Worm (Caenorhabditis elegans): ENCODE data around the gene cng-3.
A peak's percentile ranks its signal among the peaks of the same experiment; 100 is the strongest.

The cng-3 gene

ce11 chrIV:9513360-9513777 lies 32.5 kb upstream of the cng-3 start (continued):
- peak; percentile 45 for TF ChIP-seq mes-2 (tag; optimal IDR thresholded peaks at IDR 0.05; ENCODE audit: poor library complexity, severe bottlenecking)
- no peak for TF ChIP-seq Y75B8A.6 (GFP tag; IDR thresholded peaks at IDR 0.05)
- TF ChIP-seq ZK337.2 (GFP tag; IDR thresholded peaks at IDR 0.05), result no peak
- TF ChIP-seq ama-1 (optimal IDR thresholded peaks at IDR 0.05), result no peak
- no peak for TF ChIP-seq lin-15B (tag; optimal IDR thresholded peaks at IDR 0.05)
- TF ChIP-seq attf-4 (tag; optimal IDR thresholded peaks at IDR 0.05), result no peak
- TF ChIP-seq ceh-82 (tag; optimal IDR thresholded peaks at IDR 0.05), result no peak
- TF ChIP-seq ztf-7 (tag; optimal IDR thresholded peaks at IDR 0.05), result no peak
- TF ChIP-seq ceh-62 (tag; optimal IDR thresholded peaks at IDR 0.05), result no peak
- no peak for TF ChIP-seq egl-27 (tag; optimal IDR thresholded peaks at IDR 0.05)
- no peak for TF ChIP-seq ces-1 (GFP tag; optimal IDR thresholded peaks at IDR 0.05)
- peak; percentile 77 for TF ChIP-seq hlh-30 (tag; optimal IDR thresholded peaks at IDR 0.05; ENCODE audit: insufficient read depth)
- no peak for TF ChIP-seq unc-39 (tag; optimal IDR thresholded peaks at IDR 0.05)
- no peak for TF ChIP-seq ceh-28 (tag; optimal IDR thresholded peaks at IDR 0.05)
- no peak for TF ChIP-seq nhr-76 (tag; optimal IDR thresholded peaks at IDR 0.05)
- peak; percentile 70 for TF ChIP-seq dve-1 (tag; optimal IDR thresholded peaks at IDR 0.05; ENCODE audit: insufficient read depth)
- no peak for TF ChIP-seq F49E8.2 (tag; optimal IDR thresholded peaks at IDR 0.05; ENCODE audit: borderline replicate concordance)
- peak; percentile 83 for TF ChIP-seq nhr-28 (tag; optimal IDR thresholded peaks at IDR 0.05)
- TF ChIP-seq lin-29 (GFP tag; IDR thresholded peaks at IDR 0.05), result no peak
- TF ChIP-seq ceh-32 (tag; optimal IDR thresholded peaks at IDR 0.05; ENCODE audit: poor library complexity), result no peak
- peak in 1 of 2 experiments; percentile 72 for TF ChIP-seq mdl-1 (tag; optimal IDR thresholded peaks at IDR 0.05)
- no peak for TF ChIP-seq fos-1 (tag; optimal IDR thresholded peaks at IDR 0.05)
- TF ChIP-seq snpc-1.2 (GFP tag; IDR thresholded peaks at IDR 0.05), result no peak
- TF ChIP-seq php-3 (GFP tag; IDR thresholded peaks at IDR 0.05), result no peak
- no peak for TF ChIP-seq tra-1 (GFP tag; IDR thresholded peaks at IDR 0.05)
- TF ChIP-seq nhr-10 (tag; optimal IDR thresholded peaks at IDR 0.05), result no peak
- TF ChIP-seq nhr-42 (GFP tag; IDR thresholded peaks at IDR 0.05), result no peak
- TF ChIP-seq unc-62 (GFP tag; optimal IDR thresholded peaks at IDR 0.05 in 1 of 2), result no peak
- no peak for TF ChIP-seq unc-62 (tag; optimal IDR thresholded peaks at IDR 0.05)
- no peak for TF ChIP-seq spr-1 (tag; optimal IDR thresholded peaks at IDR 0.05)
- peak; percentile 28 for TF ChIP-seq mep-1 (tag; optimal IDR thresholded peaks at IDR 0.05)
- TF ChIP-seq mdt-29 (GFP tag; IDR thresholded peaks at IDR 0.05), result no peak
- TF ChIP-seq lin-38 (GFP tag; IDR thresholded peaks at IDR 0.05), result peak; percentile 26; the same call in 1 of the 2 replicates
- TF ChIP-seq F26F4.8 (GFP tag; conservative IDR thresholded peaks at IDR 0.05), result no peak
- peak; percentile 83 for TF ChIP-seq nhr-48 (tag; optimal IDR thresholded peaks at IDR 0.05)
- TF ChIP-seq hlh-11 (tag; optimal IDR thresholded peaks at IDR 0.05), result peak; percentile 92
- TF ChIP-seq zfp-2 (tag; optimal IDR thresholded peaks at IDR 0.05), result no peak
- no peak for TF ChIP-seq skn-1 (tag; optimal IDR thresholded peaks at IDR 0.05)
- TF ChIP-seq nhr-11 (tag; optimal IDR thresholded peaks at IDR 0.05), result no peak
- TF ChIP-seq F37D6.2 (tag; optimal IDR thresholded peaks at IDR 0.05), result no peak
- TF ChIP-seq aha-1 (tag), result peak; percentile 94
- no peak for TF ChIP-seq spr-3 (GFP tag; optimal IDR thresholded peaks at IDR 0.05)
- no peak for TF ChIP-seq ceh-20 (GFP tag; IDR thresholded peaks at IDR 0.05)
- TF ChIP-seq pha-4 (GFP tag; IDR thresholded peaks at IDR 0.05), result 0 out of 2 replicates have a peak, but pooled peaks have one; percentile 35
- no peak for TF ChIP-seq pha-4 (tag; optimal IDR thresholded peaks at IDR 0.05)
